Fruit fly (Drosophila melanogaster) whole organism, prepupa: ENCODE results near the gene CG11899.

Experiments
- Blimp-1 ChIP-seq: fragments of 200-800 bp; sonication (Bioruptor generic); optimal IDR thresholded peaks from 3 replicates; lab custom pipeline; 2017; ENCODE audit warnings: missing biosample characterization, missing genetic modification characterization, mild to moderate bottlenecking, moderate library complexity, missing genetic modification reagents
- CG10669 ChIP-seq: fragments of 200-800 bp; sonication (Bioruptor generic); optimal IDR thresholded peaks from 3 replicates; lab custom pipeline; 2018; ENCODE audit warnings: missing biosample characterization, mild to moderate bottlenecking, missing genetic modification characterization, moderate library complexity
- CG11762 ChIP-seq: fragments of 200-800 bp; sonication (Bioruptor generic); optimal IDR thresholded peaks from 3 replicates; lab custom pipeline; 2016; ENCODE audit warnings: missing biosample characterization, missing genetic modification characterization; ENCODE audit not compliant: insufficient read depth
- CG11902 ChIP-seq: fragments of 200-800 bp; sonication (Bioruptor generic); optimal IDR thresholded peaks from 3 replicates; lab custom pipeline; 2016; ENCODE audit warnings: missing biosample characterization, missing genetic modification characterization
- CG16779 ChIP-seq: fragments of 200-800 bp; sonication (Bioruptor generic); optimal IDR thresholded peaks from 3 replicates; lab custom pipeline; 2017; ENCODE audit warnings: missing biosample characterization, mild to moderate bottlenecking, missing genetic modification characterization
- CG3032 ChIP-seq: fragments of 200-800 bp; optimal IDR thresholded peaks from 2 replicates; lab custom pipeline; 2019; ENCODE audit warnings: missing biosample characterization, mild to moderate bottlenecking, missing genetic modification characterization, moderate library complexity
- CG31627 ChIP-seq: fragments of 200-800 bp; sonication (Bioruptor generic); optimal IDR thresholded peaks from 3 replicates; lab custom pipeline; 2016; ENCODE audit warnings: missing biosample characterization, missing genetic modification characterization
- CG32006 ChIP-seq: fragments of 200-800 bp; sonication (Bioruptor generic); optimal IDR thresholded peaks from 3 replicates; lab custom pipeline; 2017; ENCODE audit warnings: missing biosample characterization, mild to moderate bottlenecking, missing genetic modification characterization
- CG34406 ChIP-seq: fragments of 200-800 bp; sonication (Bioruptor generic); optimal IDR thresholded peaks from 3 replicates; lab custom pipeline; 2016; ENCODE audit warnings: missing biosample characterization, missing genetic modification characterization
- CG3919 ChIP-seq: fragments of 200-800 bp; sonication (Bioruptor generic); optimal IDR thresholded peaks from 3 replicates; lab custom pipeline; 2016; ENCODE audit warnings: missing biosample characterization, missing genetic modification characterization
- CG6808 ChIP-seq: fragments of 200-800 bp; sonication (Bioruptor generic); optimal IDR thresholded peaks from 3 replicates; lab custom pipeline; 2017; ENCODE audit warnings: missing biosample characterization, missing genetic modification characterization, mild to moderate bottlenecking, moderate library complexity, missing genetic modification reagents
- CG8632 ChIP-seq: fragments of 200-800 bp; sonication (Bioruptor generic); optimal IDR thresholded peaks from 3 replicates; lab custom pipeline; 2016; ENCODE audit warnings: missing biosample characterization, missing genetic modification characterization
- CG9139 ChIP-seq: fragments of 200-800 bp; sonication (Bioruptor generic); optimal IDR thresholded peaks from 3 replicates; lab custom pipeline; 2017; ENCODE audit warnings: missing biosample characterization, mild to moderate bottlenecking, missing genetic modification characterization
- Eip75B ChIP-seq: fragments of 200-800 bp; sonication (Bioruptor generic); optimal IDR thresholded peaks from 3 replicates; lab custom pipeline; 2016; ENCODE audit warnings: missing biosample characterization, missing genetic modification characterization
- Eip78C ChIP-seq: fragments of 200-800 bp; sonication (Bioruptor generic); peaks from one replicate; lab custom pipeline; 2016; ENCODE audit warnings: missing biosample characterization, missing genetic modification characterization
- Ets21C ChIP-seq: fragments of 200-800 bp; sonication (Bioruptor generic); optimal IDR thresholded peaks from 3 replicates; lab custom pipeline; 2016; ENCODE audit warnings: missing biosample characterization, missing genetic modification characterization
- Ets96B ChIP-seq: fragments of 200-800 bp; optimal IDR thresholded peaks from 2 replicates; lab custom pipeline; 2019; ENCODE audit warnings: missing biosample characterization, mild to moderate bottlenecking, missing genetic modification characterization, moderate library complexity
- Gug ChIP-seq: fragments of 200-800 bp; sonication (Bioruptor generic); IDR thresholded peaks from 2 replicates; pipeline ENCODE4 v1.3.6; 2022; ENCODE audit warnings: missing biosample characterization, missing genetic modification characterization
- Hr4 ChIP-seq: fragments of 200-800 bp; sonication (Bioruptor generic); optimal IDR thresholded peaks from 3 replicates; lab custom pipeline; 2016; ENCODE audit warnings: missing biosample characterization, missing genetic modification characterization
- Lpt ChIP-seq: fragments of 200-800 bp; sonication (Bioruptor generic); optimal IDR thresholded peaks from 3 replicates; lab custom pipeline; 2016; ENCODE audit warnings: missing biosample characterization, missing genetic modification characterization
- Met ChIP-seq: fragments of 200-800 bp; sonication (Bioruptor generic); optimal IDR thresholded peaks from 3 replicates; lab custom pipeline; 2016; ENCODE audit warnings: missing biosample characterization, missing genetic modification characterization
- OdsH ChIP-seq: fragments of 200-800 bp; sonication (Bioruptor generic); optimal IDR thresholded peaks from 3 replicates; lab custom pipeline; 2016; ENCODE audit warnings: missing biosample characterization, missing genetic modification characterization
- Smox ChIP-seq: fragments of 200-800 bp; sonication (Bioruptor generic); optimal IDR thresholded peaks from 3 replicates; lab custom pipeline; 2016; ENCODE audit warnings: missing biosample characterization, missing genetic modification characterization
- Sox102F ChIP-seq: fragments of 200-800 bp; sonication (Bioruptor generic); optimal IDR thresholded peaks from 2 replicates; lab custom pipeline; 2016; ENCODE audit warnings: missing biosample characterization, mild to moderate bottlenecking, missing genetic modification characterization
- Sox14 ChIP-seq: fragments of 200-800 bp; sonication (Bioruptor generic); optimal IDR thresholded peaks from 3 replicates; lab custom pipeline; 2016; ENCODE audit warnings: missing biosample characterization, missing genetic modification characterization
- achi ChIP-seq: fragments of 200-800 bp; sonication (Bioruptor generic); optimal IDR thresholded peaks from 3 replicates; lab custom pipeline; 2016; ENCODE audit warnings: missing biosample characterization, missing genetic modification characterization
- cyc ChIP-seq: fragments of 200-800 bp; sonication (Bioruptor generic); optimal IDR thresholded peaks from 3 replicates; lab custom pipeline; 2016; ENCODE audit warnings: missing biosample characterization, missing genetic modification characterization
- dsx ChIP-seq: fragments of 200-800 bp; optimal IDR thresholded peaks from 3 replicates; lab custom pipeline; 2019; ENCODE audit warnings: missing biosample characterization, mild to moderate bottlenecking, missing genetic modification characterization, moderate library complexity; ENCODE audit not compliant: poor library complexity, severe bottlenecking
- eg ChIP-seq: fragments of 200-800 bp; sonication (Bioruptor generic); IDR thresholded peaks from 3 replicates; pipeline ENCODE4 v1.3.6; 2022; ENCODE audit warnings: missing biosample characterization, missing genetic modification characterization
- esn ChIP-seq: fragments of 200-800 bp; sonication (Bioruptor generic); optimal IDR thresholded peaks from 2 replicates; lab custom pipeline; 2016; ENCODE audit warnings: missing biosample characterization, mild to moderate bottlenecking, missing genetic modification characterization, moderate library complexity
- fd59A ChIP-seq: fragments of 200-800 bp; sonication (Bioruptor generic); optimal IDR thresholded peaks from 2 replicates; lab custom pipeline; 2017; ENCODE audit warnings: missing biosample characterization, mild to moderate bottlenecking, missing genetic modification characterization, missing genetic modification reagents
- fkh ChIP-seq: fragments of 200-800 bp; sonication (Bioruptor generic); optimal IDR thresholded peaks from 3 replicates; lab custom pipeline; 2017; ENCODE audit warnings: missing biosample characterization, mild to moderate bottlenecking, missing genetic modification characterization, moderate library complexity
- lz ChIP-seq: fragments of 200-800 bp; sonication (Bioruptor generic); optimal IDR thresholded peaks from 3 replicates; lab custom pipeline; 2016; ENCODE audit warnings: missing biosample characterization, missing genetic modification characterization
- net ChIP-seq: fragments of 200-800 bp; sonication (Bioruptor generic); optimal IDR thresholded peaks from 3 replicates; lab custom pipeline; 2016; ENCODE audit warnings: missing biosample characterization, missing genetic modification characterization
- pdm3 ChIP-seq: fragments of 200-800 bp; sonication (Bioruptor generic); optimal IDR thresholded peaks from 3 replicates; lab custom pipeline; 2016; ENCODE audit warnings: missing biosample characterization, missing genetic modification characterization
- salr ChIP-seq, 2 experiments: fragments of 200-800 bp; sonication (Bioruptor generic); optimal IDR thresholded peaks; 3 replicates each; lab custom pipeline; 2016 to 2018; ENCODE audit warnings: missing biosample characterization in 2 of 2, missing genetic modification characterization in 2 of 2, mild to moderate bottlenecking in 1 of 2
- spab ChIP-seq: fragments of 200-800 bp; sonication (Bioruptor generic); optimal IDR thresholded peaks from 2 replicates; lab custom pipeline; 2017; ENCODE audit warnings: missing biosample characterization, mild to moderate bottlenecking, missing genetic modification characterization, missing genetic modification reagents
- ss ChIP-seq, 2 experiments: fragments of 200-800 bp; sonication (Bioruptor generic); optimal IDR thresholded peaks; 2 replicates in 1 of 2; 3 replicates in 1 of 2; lab custom pipeline; 2017 to 2018; ENCODE audit warnings: mild to moderate bottlenecking in 2 of 2, missing biosample characterization in 2 of 2, missing genetic modification characterization in 2 of 2, moderate library complexity in 1 of 2
- svp ChIP-seq: fragments of 200-800 bp; sonication (Bioruptor generic); peaks from one replicate; lab custom pipeline; 2016; ENCODE audit warnings: missing biosample characterization, missing genetic modification characterization
- topi ChIP-seq: fragments of 200-800 bp; sonication (Bioruptor generic); optimal IDR thresholded peaks from 3 replicates; lab custom pipeline; 2016; ENCODE audit warnings: missing biosample characterization, missing genetic modification characterization

The CG11899 gene

dm6 chr3R:29214982-29215533 is 14.8 kb downstream of the CG11899 start (continued):
- TF ChIP-seq Ets96B (tag; lab: Kevin White, UChicago), result peak; percentile 70
- TF ChIP-seq Sox102F, result peak; percentile 10
- TF ChIP-seq CG34406, result peak; percentile 3
- TF ChIP-seq lz (GFP tag; lab: Kevin White, UChicago), result peak; percentile 23
- peak; percentile 26 for TF ChIP-seq Eip75B (GFP tag; lab: Kevin White, UChicago)
- peak; percentile 26 for TF ChIP-seq CG3919 (GFP tag; lab: Kevin White, UChicago)
- TF ChIP-seq CG9139, result peak; percentile 79
- TF ChIP-seq CG31627 (GFP tag; lab: Kevin White, UChicago), result no peak
- TF ChIP-seq Blimp-1 (GFP tag; lab: Kevin White, UChicago), result no peak
- TF ChIP-seq net, result peak; percentile 9
- TF ChIP-seq CG3032 (tag; lab: Kevin White, UChicago), result peak; percentile 58
- no peak for TF ChIP-seq fkh (GFP tag; lab: Kevin White, UChicago)
- no peak for TF ChIP-seq CG11762
- TF ChIP-seq Met (GFP tag; lab: Kevin White, UChicago), result peak; percentile 33
- no peak for TF ChIP-seq Ets21C (GFP tag; lab: Kevin White, UChicago)
- TF ChIP-seq achi, result peak; percentile 33
- TF ChIP-seq Gug (GFP tag; lab: Robert Waterston, UW), result no peak
- no peak for TF ChIP-seq Sox14 (GFP tag; lab: Kevin White, UChicago)
- TF ChIP-seq OdsH (GFP tag; lab: Kevin White, UChicago), result no peak

- TF ChIP-seq salr (GFP tag; optimal IDR thresholded peaks at IDR 0.05; lab: Kevin White, UChicago), result no peak
- no peak for TF ChIP-seq esn (GFP tag; lab: Kevin White, UChicago)
- TF ChIP-seq svp (GFP tag; lab: Kevin White, UChicago), result peak; percentile 81
- TF ChIP-seq Eip75B (GFP tag; lab: Kevin White, UChicago), result no peak
- peak; percentile 24 for TF ChIP-seq CG32006 (GFP tag; lab: Kevin White, UChicago)
- TF ChIP-seq CG11902 (GFP tag; lab: Kevin White, UChicago), result no peak
- no peak for TF ChIP-seq topi (GFP tag; lab: Kevin White, UChicago)
- peak; percentile 37 for TF ChIP-seq Hr4 (GFP tag; lab: Kevin White, UChicago)
- TF ChIP-seq Blimp-1 (GFP tag; lab: Kevin White, UChicago), result no peak
- TF ChIP-seq fd59A, result no peak
- TF ChIP-seq ss (GFP tag; optimal IDR thresholded peaks at IDR 0.05; lab: Kevin White, UChicago), result peak in 1 of 2 experiments; percentile 53
- peak; percentile 50 for TF ChIP-seq Eip78C (GFP tag; lab: Kevin White, UChicago)
- TF ChIP-seq Lpt (GFP tag; lab: Kevin White, UChicago), result no peak
- no peak for TF ChIP-seq Sox102F
- TF ChIP-seq dsx (GFP tag; lab: Kevin White, UChicago), result no peak
Observed at dm6 chr3R:29215652-29216483, 15.6 kb downstream of the CG11899 start.

- TF ChIP-seq Ets21C (GFP tag; lab: Kevin White, UChicago) (no peak), Smox (GFP tag; lab: Kevin White, UChicago) (no peak), fd59A (no peak), CG8632 (GFP tag; lab: Kevin White, UChicago) (no peak), eg (GFP tag; lab: Robert Waterston, UW) (no peak), Sox14 (GFP tag; lab: Kevin White, UChicago) (no peak), achi (no peak), Eip78C (GFP tag; lab: Kevin White, UChicago) (no peak), Eip75B (GFP tag; lab: Kevin White, UChicago) (no peak), CG10669 (GFP tag; lab: Kevin White, UChicago) (no peak), Sox102F (no peak), CG3919 (GFP tag; lab: Kevin White, UChicago) (no peak), spab (GFP tag; lab: Kevin White, UChicago) (no peak), dsx (GFP tag; lab: Kevin White, UChicago) (no peak), pdm3 (no peak), cyc (no peak), net (no peak), CG16779 (tag; lab: Kevin White, UChicago) (no peak), CG6808 (GFP tag; lab: Kevin White, UChicago) (no peak)
Observed at dm6 chr3R:29216484-29216863, 16.2 kb downstream of the CG11899 start.
